Worm (Caenorhabditis elegans): ENCODE data around the gene crn-3.
A peak's percentile ranks its signal among the peaks of the same experiment; 100 is the strongest.

- peak; percentile 60; the same call in 1 of the 2 replicates for TF ChIP-seq nhr-42 (GFP tag; IDR thresholded peaks at IDR 0.05)
- no peak for TF ChIP-seq aly-2 (tag; optimal IDR thresholded peaks at IDR 0.05)
- TF ChIP-seq fkh-10 (GFP tag; optimal IDR thresholded peaks at IDR 0.05) = peak; percentile 91
- peak; percentile 40 for TF ChIP-seq php-3 (GFP tag; IDR thresholded peaks at IDR 0.05)
- no peak for TF ChIP-seq ceh-82 (tag; optimal IDR thresholded peaks at IDR 0.05)
- peak; percentile 87 for TF ChIP-seq dmd-6 (GFP tag; IDR thresholded peaks at IDR 0.05)
- TF ChIP-seq tra-1 (GFP tag; IDR thresholded peaks at IDR 0.05) = peak; percentile 82
- TF ChIP-seq unc-130 (GFP tag; optimal IDR thresholded peaks at IDR 0.05) = no peak
- peak; percentile 82 for TF ChIP-seq ama-1 (optimal IDR thresholded peaks at IDR 0.05)
- TF ChIP-seq lin-15B (tag; optimal IDR thresholded peaks at IDR 0.05) = no peak
- peak; percentile 89 for TF ChIP-seq mep-1 (tag; optimal IDR thresholded peaks at IDR 0.05)
- peak; percentile 82 for TF ChIP-seq nhr-10 (tag; optimal IDR thresholded peaks at IDR 0.05)
- peak; percentile 41; the same call in 1 of the 2 replicates for TF ChIP-seq pha-4 (GFP tag; IDR thresholded peaks at IDR 0.05)
- no peak for TF ChIP-seq pha-4 (tag; optimal IDR thresholded peaks at IDR 0.05)
Observed at ce11 chrII:10551985-10552736, 35.7 kb upstream of the crn-3 start.

All from whole organism, L4 larva.